Worm (Caenorhabditis elegans) whole organism, L4 larva: Measurements from ENCODE around the gene srh-284.

Experiments
- F10B5.3 ChIP-seq: sonication (generic microtip); optimal IDR thresholded peaks from 2 replicates; lab custom pipeline; 2016; ENCODE audit warnings: mild to moderate bottlenecking, missing genetic modification characterization, missing compliant biosample characterization
- F44E2.7 ChIP-seq: fragments of 200-800 bp; sonication (Bioruptor generic); IDR thresholded peaks from 2 replicates; pipeline ENCODE4 v2.1.2; 2022; ENCODE audit warnings: missing genetic modification characterization, missing compliant biosample characterization
- F49E8.2 ChIP-seq: sonication (generic microtip); optimal IDR thresholded peaks from 2 replicates; lab custom pipeline; 2016; ENCODE audit warnings: missing compliant biosample characterization, mild to moderate bottlenecking, missing genetic modification characterization, borderline replicate concordance
- T26A8.4 ChIP-seq: fragments of 200-800 bp; sonication (Bioruptor generic); IDR thresholded peaks from 2 replicates; pipeline ENCODE4 v1.3.6; 2022; ENCODE audit warnings: missing genetic modification characterization, missing compliant biosample characterization
- Y105C5A.15 ChIP-seq: fragments of 200-800 bp; sonication (Bioruptor generic); IDR thresholded peaks from 2 replicates; pipeline ENCODE4 v1.3.6; 2022; ENCODE audit warnings: missing genetic modification characterization, missing compliant biosample characterization
- Y5F2A.4 ChIP-seq: fragments of 200-800 bp; sonication (Bioruptor generic); optimal IDR thresholded peaks from 2 replicates; lab custom pipeline; 2018; ENCODE audit warnings: mild to moderate bottlenecking, missing genetic modification characterization, missing compliant biosample characterization
- aly-2 ChIP-seq: sonication (generic microtip); optimal IDR thresholded peaks from 2 replicates; lab custom pipeline; 2018; ENCODE audit warnings: missing biosample characterization, missing genetic modification characterization
- arid-1 ChIP-seq: fragments of 200-800 bp; sonication (Bioruptor generic); conservative IDR thresholded peaks from 2 replicates; pipeline ENCODE4 v1.3.6; 2022; ENCODE audit warnings: missing genetic modification reagents, missing genetic modification characterization, missing compliant biosample characterization
- attf-4 ChIP-seq: sonication (generic microtip); optimal IDR thresholded peaks from 3 replicates; lab custom pipeline; 2017; ENCODE audit warnings: missing biosample characterization, missing genetic modification characterization
- ceh-28 ChIP-seq: fragments of 150-350 bp; optimal IDR thresholded peaks from 2 replicates; lab custom pipeline; 2014; ENCODE audit warnings: missing biosample characterization, missing genetic modification reagents, missing genetic modification characterization
- ceh-32 ChIP-seq: sonication (generic microtip); optimal IDR thresholded peaks from 2 replicates; lab custom pipeline; 2016; ENCODE audit warnings: mild to moderate bottlenecking, missing genetic modification characterization, missing compliant biosample characterization; ENCODE audit not compliant: poor library complexity
- ceh-62 ChIP-seq: sonication (generic microtip); optimal IDR thresholded peaks from 2 replicates; lab custom pipeline; 2017; ENCODE audit warnings: missing biosample characterization, missing genetic modification characterization
- ces-1 ChIP-seq: fragments of 150-350 bp; sonication (generic microtip); optimal IDR thresholded peaks from 4 replicates; lab custom pipeline; 2014; ENCODE audit warnings: missing biosample characterization, missing genetic modification reagents, missing genetic modification characterization
- ctbp-1 ChIP-seq: fragments of 200-800 bp; sonication (Bioruptor generic); IDR thresholded peaks from 2 replicates; pipeline ENCODE4 v1.3.6; 2022; ENCODE audit warnings: missing genetic modification reagents, missing genetic modification characterization, missing compliant biosample characterization
- daf-12 ChIP-seq: fragments of 150-350 bp; optimal IDR thresholded peaks from 2 replicates; lab custom pipeline; 2014; ENCODE audit warnings: missing biosample characterization, missing genetic modification reagents, missing genetic modification characterization
- daf-19 ChIP-seq: fragments of 200-800 bp; sonication (Bioruptor generic); conservative IDR thresholded peaks from 2 replicates; pipeline ENCODE4 v1.3.6; 2022; ENCODE audit warnings: missing genetic modification characterization, missing compliant biosample characterization
- dmd-9 ChIP-seq: fragments of 200-800 bp; sonication (Bioruptor generic); IDR thresholded peaks from 2 replicates; pipeline ENCODE4 v1.3.6; 2022; ENCODE audit warnings: missing genetic modification reagents, missing genetic modification characterization, missing compliant biosample characterization
- egl-43 ChIP-seq: fragments of 200-800 bp; sonication (Bioruptor generic); IDR thresholded peaks from 2 replicates; pipeline ENCODE4 v1.3.6; 2022; ENCODE audit warnings: missing genetic modification reagents, missing genetic modification characterization, missing compliant biosample characterization
- fkh-10 ChIP-seq: fragments of 150-350 bp; optimal IDR thresholded peaks from 2 replicates; lab custom pipeline; 2014; ENCODE audit warnings: missing biosample characterization, missing genetic modification reagents, missing genetic modification characterization
- gei-8 ChIP-seq: fragments of 200-800 bp; sonication (Bioruptor generic); optimal IDR thresholded peaks from 2 replicates; lab custom pipeline; 2018; ENCODE audit warnings: mild to moderate bottlenecking, missing genetic modification characterization, missing compliant biosample characterization
- lin-13 ChIP-seq: fragments of 150-350 bp; optimal IDR thresholded peaks from 2 replicates; lab custom pipeline; 2014; ENCODE audit warnings: missing biosample characterization, missing genetic modification reagents, missing genetic modification characterization
- lin-15B ChIP-seq: fragments of 150-350 bp; sonication (generic microtip); optimal IDR thresholded peaks from 3 replicates; lab custom pipeline; 2014; ENCODE audit warnings: missing biosample characterization, missing genetic modification characterization
- lir-3 ChIP-seq: sonication (generic microtip); optimal IDR thresholded peaks from 2 replicates; lab custom pipeline; 2016; ENCODE audit warnings: mild to moderate bottlenecking, missing genetic modification characterization, missing compliant biosample characterization
- madf-5 ChIP-seq, 2 experiments: fragments of 200-800 bp; sonication (Bioruptor generic); IDR thresholded peaks; 2 replicates each; pipeline ENCODE4 v1.3.6; 2022; ENCODE audit warnings: missing compliant biosample characterization in 2 of 2, missing genetic modification characterization in 2 of 2
- mxl-3 ChIP-seq: fragments of 200-800 bp; sonication (Bioruptor generic); optimal IDR thresholded peaks from 2 replicates; lab custom pipeline; 2018; ENCODE audit warnings: mild to moderate bottlenecking, missing genetic modification characterization, missing compliant biosample characterization
- nhr-102 ChIP-seq: sonication (generic microtip); optimal IDR thresholded peaks from 2 replicates; lab custom pipeline; 2016; ENCODE audit warnings: mild to moderate bottlenecking, missing genetic modification characterization, moderate library complexity, missing compliant biosample characterization
- nhr-111 ChIP-seq: fragments of 200-800 bp; sonication (Bioruptor generic); optimal IDR thresholded peaks from 2 replicates; lab custom pipeline; 2018; ENCODE audit warnings: mild to moderate bottlenecking, missing genetic modification characterization, missing compliant biosample characterization
- nhr-25 ChIP-seq: sonication (generic microtip); optimal IDR thresholded peaks from 2 replicates; lab custom pipeline; 2017; ENCODE audit warnings: missing genetic modification characterization, mild to moderate bottlenecking, missing compliant biosample characterization, antibody characterized with exemption, moderate library complexity, borderline replicate concordance; ENCODE audit not compliant: insufficient read depth
- nhr-28 ChIP-seq: fragments of 150-350 bp; optimal IDR thresholded peaks from 2 replicates; lab custom pipeline; 2014; ENCODE audit warnings: missing biosample characterization, missing genetic modification characterization
- nhr-77 ChIP-seq: fragments of 150-350 bp; optimal IDR thresholded peaks from 2 replicates; lab custom pipeline; 2014; ENCODE audit warnings: missing biosample characterization, missing genetic modification characterization
- pha-4 ChIP-seq, 2 experiments: fragments of 150-350 bp in 1 of 2; fragments of 200-800 bp in 1 of 2; sonication (Bioruptor generic) in 1 of 2; IDR thresholded peaks in 1 of 2; optimal IDR thresholded peaks in 1 of 2; 2 replicates each; pipeline versions ENCODE4 v1.3.6 to Lab custom; 2014 to 2022; ENCODE audit warnings: missing genetic modification characterization in 2 of 2, missing genetic modification reagents in 2 of 2, missing biosample characterization in 1 of 2, missing compliant biosample characterization in 1 of 2
- php-3 ChIP-seq: fragments of 200-800 bp; sonication (Bioruptor generic); IDR thresholded peaks from 2 replicates; pipeline ENCODE4 v1.3.6; 2022; ENCODE audit warnings: missing genetic modification reagents, missing genetic modification characterization, missing compliant biosample characterization
- pqm-1 ChIP-seq: sonication (generic microtip); optimal IDR thresholded peaks from 2 replicates; lab custom pipeline; 2017; ENCODE audit warnings: missing biosample characterization, missing genetic modification characterization
- rbr-2 ChIP-seq: sonication (generic microtip); optimal IDR thresholded peaks from 2 replicates; lab custom pipeline; 2016; ENCODE audit warnings: missing genotype, missing genetic modification characterization, missing compliant biosample characterization
- sdz-12 ChIP-seq: fragments of 200-800 bp; sonication (Bioruptor generic); optimal IDR thresholded peaks from 2 replicates; lab custom pipeline; 2018; ENCODE audit warnings: mild to moderate bottlenecking, missing genetic modification characterization, missing compliant biosample characterization
- set-16 ChIP-seq: fragments of 200-800 bp; sonication (Bioruptor generic); IDR thresholded peaks from 2 replicates; pipeline ENCODE4 v1.3.6; 2022; ENCODE audit warnings: missing genetic modification reagents, missing genetic modification characterization, missing compliant biosample characterization
- spr-1 ChIP-seq: sonication (generic microtip); optimal IDR thresholded peaks from 2 replicates; lab custom pipeline; 2016; ENCODE audit warnings: mild to moderate bottlenecking, missing genetic modification characterization, missing compliant biosample characterization
- tag-97 ChIP-seq: fragments of 200-800 bp; sonication (Bioruptor generic); IDR thresholded peaks from 2 replicates; pipeline ENCODE4 v1.3.6; 2022; ENCODE audit warnings: missing genetic modification characterization, missing compliant biosample characterization
- unc-39 ChIP-seq: sonication (generic microtip); optimal IDR thresholded peaks from 2 replicates; lab custom pipeline; 2017; ENCODE audit warnings: missing biosample characterization, missing genetic modification characterization
- zag-1 ChIP-seq: fragments of 150-350 bp; optimal IDR thresholded peaks from 2 replicates; lab custom pipeline; 2014; ENCODE audit warnings: missing biosample characterization, missing genetic modification characterization
- ztf-11 ChIP-seq: fragments of 150-350 bp; optimal IDR thresholded peaks from 2 replicates; lab custom pipeline; 2014; ENCODE audit warnings: missing biosample characterization, missing genetic modification characterization

Gene srh-284

DNA sequence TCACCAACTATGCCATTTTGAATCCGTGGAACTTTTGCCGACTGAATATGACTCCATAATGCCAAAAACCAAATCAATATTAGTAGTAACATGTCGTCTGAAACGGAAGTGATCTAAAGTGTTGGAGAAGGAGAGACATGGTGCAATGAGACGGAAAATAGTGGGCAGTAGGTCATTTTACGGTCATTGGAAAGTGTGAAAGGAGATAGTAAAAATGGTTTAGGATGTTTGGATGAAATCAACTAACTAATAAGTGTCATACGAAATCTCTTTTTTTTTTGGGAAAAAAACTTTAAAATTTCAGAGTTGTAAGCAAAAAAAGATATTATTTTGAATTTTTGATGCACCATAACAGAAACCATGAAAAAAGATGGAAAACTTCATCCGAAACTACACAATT is 27.5 kb upstream of the srh-284 start, which contains the start of gene cutl-4 (continued):
- no peak for TF ChIP-seq nhr-25 (tag; lab: Kevin White, UChicago)
- TF ChIP-seq spr-1 (tag; lab: Kevin White, UChicago): no peak
- no peak for TF ChIP-seq lin-13 (GFP tag; lab: Kevin White, UChicago)
- TF ChIP-seq nhr-28 (tag; lab: Kevin White, UChicago): no peak
- TF ChIP-seq, all 104 proteins: peak for 0

DNA sequence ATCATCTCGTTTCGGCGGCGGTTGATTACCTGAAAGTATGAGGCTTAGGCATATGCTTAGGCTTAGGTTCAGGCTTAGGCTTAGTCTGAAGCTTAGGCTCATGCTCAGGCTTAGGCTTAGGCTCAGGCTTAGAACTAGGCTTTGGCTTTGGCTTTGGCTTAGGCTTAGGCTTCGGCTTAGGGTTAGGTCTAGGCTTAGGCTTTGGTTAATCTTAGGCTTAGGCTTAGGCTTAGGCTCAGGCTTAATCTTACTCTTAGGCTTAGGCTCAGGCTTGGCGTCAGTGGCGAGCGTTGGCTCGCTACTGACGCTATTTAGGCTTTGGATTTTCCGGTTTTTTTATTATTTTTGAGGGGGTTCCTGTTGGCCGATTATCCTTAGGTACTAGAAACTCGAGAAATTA is 23.5 kb upstream of the srh-284 start:
- TF ChIP-seq unc-39 (tag; lab: Kevin White, UChicago): no peak
- TF ChIP-seq ceh-28 (tag; lab: Kevin White, UChicago): no peak
- no peak for TF ChIP-seq sdz-12 (GFP tag; lab: Kevin White, UChicago)
- no peak for TF ChIP-seq Y5F2A.4 (GFP tag; lab: Kevin White, UChicago)
- TF ChIP-seq daf-19 (GFP tag; lab: Robert Waterston, UW): no peak

DNA sequence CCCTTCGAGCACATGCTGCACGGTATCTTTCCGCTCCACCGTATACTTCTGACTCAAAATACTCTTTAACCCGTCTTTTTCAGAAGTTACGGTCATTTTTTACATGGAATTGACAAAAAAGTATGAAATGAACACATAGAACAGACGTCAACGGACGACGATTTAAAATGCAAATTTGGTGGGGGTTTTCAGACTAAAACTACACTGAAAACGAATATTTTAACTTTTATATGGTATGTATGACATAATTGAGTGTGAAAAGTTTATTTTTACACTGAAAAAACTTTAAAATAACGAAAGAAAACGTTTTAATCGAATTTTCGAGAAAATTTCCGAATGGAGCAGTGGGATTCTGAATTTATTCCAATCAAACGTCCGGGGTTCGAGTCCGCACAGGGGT is 20.4 kb upstream of the srh-284 start, which contains the start of gene twk-36:
twk-36 (minus strand) TSS at position 101 of the 400 bp plus-strand sequence.
- no peak for TF ChIP-seq ceh-32 (tag; lab: Kevin White, UChicago)
- TF ChIP-seq lin-13 (GFP tag; lab: Kevin White, UChicago): no peak

DNA sequence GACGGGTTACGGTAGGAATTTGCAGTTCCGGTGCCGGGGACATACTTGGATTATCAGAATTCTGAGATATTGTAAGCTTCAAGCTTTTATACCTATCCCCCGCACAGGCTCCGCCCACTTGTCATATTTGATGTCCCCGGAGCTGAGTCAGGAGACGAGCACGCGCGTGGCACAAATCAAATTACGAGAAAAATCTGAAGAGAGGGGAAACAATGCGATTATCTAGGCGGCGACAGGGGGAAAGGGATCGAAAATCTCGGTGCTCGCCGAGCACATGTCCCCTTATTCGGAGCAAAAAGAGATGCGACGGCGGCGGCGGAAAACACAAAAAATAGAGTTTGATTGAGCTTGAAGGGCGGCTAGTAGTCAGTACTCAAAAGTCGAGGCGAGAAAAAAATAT is 18.2 kb upstream of the srh-284 start, which contains the start of gene R12G8.1:
R12G8.1 (minus strand) TSS at position 63 of the 400 bp plus-strand sequence.
- TF ChIP-seq daf-12 (no peak), dmd-9 (no peak), aly-2 (tag; lab: Kevin White, UChicago) (no peak), daf-19 (GFP tag; lab: Robert Waterston, UW) (no peak), nhr-28 (tag; lab: Kevin White, UChicago) (no peak), nhr-111 (GFP tag; lab: Kevin White, UChicago) (no peak), ceh-32 (tag; lab: Kevin White, UChicago) (peak; percentile 26), gei-8 (GFP tag; lab: Kevin White, UChicago) (no peak), lin-15B (no peak), tag-97 (GFP tag; lab: Robert Waterston, UW) (no peak), attf-4 (tag; lab: Kevin White, UChicago) (no peak), F44E2.7 (GFP tag; lab: Robert Waterston, UW) (no peak), ceh-62 (tag; lab: Kevin White, UChicago) (no peak), set-16 (GFP tag; lab: Robert Waterston, UW) (peak; percentile 49), nhr-77 (tag; lab: Kevin White, UChicago) (no peak), F49E8.2 (tag; lab: Kevin White, UChicago) (no peak), madf-5 (GFP tag; IDR thresholded peaks at IDR 0.05; lab: Robert Waterston, UW) (no peak), ctbp-1 (peak; percentile 70), fkh-10 (GFP tag; lab: Kevin White, UChicago) (peak; percentile 88), ces-1 (GFP tag; lab: Kevin White, UChicago) (peak; percentile 86), rbr-2 (tag; lab: Kevin White, UChicago) (peak; percentile 17), egl-43 (GFP tag; lab: Robert Waterston, UW) (no peak), zag-1 (tag; lab: Kevin White, UChicago) (no peak), arid-1 (GFP tag; lab: Robert Waterston, UW) (no peak), nhr-25 (tag; lab: Kevin White, UChicago) (no peak), nhr-102 (tag; lab: Kevin White, UChicago) (no peak)

DNA sequence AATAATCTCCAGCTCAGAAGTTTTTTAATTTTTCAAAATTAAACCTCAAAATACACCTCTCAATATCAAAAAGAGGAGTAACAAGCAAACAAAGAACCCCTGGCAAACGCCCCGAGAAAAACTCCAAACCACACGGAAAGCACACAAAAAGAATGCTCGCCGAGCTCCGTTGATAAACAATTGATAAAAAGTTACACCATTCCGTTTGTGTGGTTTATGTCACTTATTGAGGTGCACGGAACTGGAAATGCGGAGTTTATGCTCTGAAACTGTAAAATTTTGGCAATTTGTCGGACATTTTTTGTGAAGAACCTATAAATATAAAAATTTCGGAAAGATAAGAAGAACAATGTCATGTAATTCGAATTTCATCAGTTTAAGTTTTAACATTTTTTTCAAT is 15.0 kb upstream of the srh-284 start:
- TF ChIP-seq nhr-102 (tag; lab: Kevin White, UChicago) (peak; percentile 37), mxl-3 (GFP tag; lab: Kevin White, UChicago) (no peak), Y105C5A.15 (GFP tag; lab: Robert Waterston, UW) (no peak), ztf-11 (tag; lab: Kevin White, UChicago) (no peak), T26A8.4 (GFP tag; lab: Robert Waterston, UW) (no peak), set-16 (GFP tag; lab: Robert Waterston, UW) (no peak), Y5F2A.4 (GFP tag; lab: Kevin White, UChicago) (no peak), php-3 (GFP tag; lab: Robert Waterston, UW) (0 out of 2 replicates have a peak, but pooled peaks have one; percentile 49), pqm-1 (tag; lab: Kevin White, UChicago) (peak; percentile 85), F10B5.3 (tag; lab: Kevin White, UChicago) (no peak), pha-4 (GFP tag; IDR thresholded peaks at IDR 0.05; lab: Robert Waterston, UW) (no peak), pha-4 (tag; optimal IDR thresholded peaks at IDR 0.05; lab: Kevin White, UChicago) (peak; percentile 62), aly-2 (tag; lab: Kevin White, UChicago) (no peak), nhr-111 (GFP tag; lab: Kevin White, UChicago) (no peak), ctbp-1 (no peak), lir-3 (tag; lab: Kevin White, UChicago) (no peak), nhr-28 (tag; lab: Kevin White, UChicago) (peak; percentile 92), lin-15B (no peak), nhr-25 (tag; lab: Kevin White, UChicago) (no peak), fkh-10 (GFP tag; lab: Kevin White, UChicago) (no peak)
